Fruit fly (Drosophila melanogaster) whole organism, embryonic: ENCODE data around the gene Tomosyn.

ENCODE experiments used
- Antp ChIP-seq: fragments of 200-800 bp; sonication (Bioruptor generic); optimal IDR thresholded peaks from 3 replicates; lab custom pipeline; 2016; ENCODE audit warnings: missing biosample characterization, missing genetic modification characterization
- Atf6 ChIP-seq: fragments of 200-800 bp; sonication (Bioruptor generic); IDR thresholded peaks from 2 replicates; pipeline ENCODE4 v1.3.6; 2022; ENCODE audit warnings: missing biosample characterization, missing genetic modification characterization
- C15 ChIP-seq: fragments of 200-800 bp; sonication (Bioruptor generic); IDR thresholded peaks from 3 replicates; pipeline ENCODE4 v1.3.6; 2022; ENCODE audit warnings: missing biosample characterization, missing genetic modification characterization
- CG12071 ChIP-seq: fragments of 200-800 bp; sonication (Bioruptor generic); optimal IDR thresholded peaks from 3 replicates; lab custom pipeline; 2018; ENCODE audit warnings: missing biosample characterization, mild to moderate bottlenecking, missing genetic modification characterization
- CG14667 ChIP-seq: fragments of 200-800 bp; sonication (Bioruptor generic); IDR thresholded peaks from 2 replicates; pipeline ENCODE4 v1.3.6; 2022; ENCODE audit warnings: missing biosample characterization, missing genetic modification characterization
- CG15011 ChIP-seq: fragments of 200-800 bp; sonication (Bioruptor generic); optimal IDR thresholded peaks from 3 replicates; lab custom pipeline; 2018; ENCODE audit warnings: missing biosample characterization, mild to moderate bottlenecking, missing genetic modification characterization
- CG15514 ChIP-seq: fragments of 200-800 bp; sonication (Bioruptor generic); optimal IDR thresholded peaks from 3 replicates; lab custom pipeline; 2017; ENCODE audit warnings: missing biosample characterization, missing genetic modification characterization, mild to moderate bottlenecking, moderate library complexity, missing genetic modification reagents
- CG16863 ChIP-seq: fragments of 200-800 bp; sonication (Bioruptor generic); optimal IDR thresholded peaks from 3 replicates; lab custom pipeline; 2016; ENCODE audit warnings: missing biosample characterization, missing genetic modification characterization
- CG17186 ChIP-seq: fragments of 200-800 bp; sonication (Bioruptor generic); optimal IDR thresholded peaks from 3 replicates; lab custom pipeline; 2017; ENCODE audit warnings: missing biosample characterization, missing genetic modification reagents, missing genetic modification characterization
- CG17912 ChIP-seq: fragments of 200-800 bp; sonication (Bioruptor generic); optimal IDR thresholded peaks from 2 replicates; lab custom pipeline; 2018; ENCODE audit warnings: missing biosample characterization, mild to moderate bottlenecking, missing genetic modification characterization
- CG18599 ChIP-seq: fragments of 200-800 bp; sonication (Bioruptor generic); optimal IDR thresholded peaks from 3 replicates; lab custom pipeline; 2017; ENCODE audit warnings: missing biosample characterization, missing genetic modification characterization, mild to moderate bottlenecking, moderate library complexity, missing genetic modification reagents
- CG34376 ChIP-seq: fragments of 200-800 bp; sonication (Bioruptor generic); optimal IDR thresholded peaks from 2 replicates; lab custom pipeline; 2018; ENCODE audit warnings: missing biosample characterization, mild to moderate bottlenecking, missing genetic modification characterization
- CG7786 ChIP-seq: fragments of 200-800 bp; sonication (Bioruptor generic); optimal IDR thresholded peaks from 2 replicates; lab custom pipeline; 2016; ENCODE audit warnings: missing biosample characterization, missing genetic modification characterization
- CG9437 ChIP-seq: fragments of 200-800 bp; sonication (Bioruptor generic); optimal IDR thresholded peaks from 2 replicates; lab custom pipeline; 2018; ENCODE audit warnings: missing biosample characterization, mild to moderate bottlenecking, missing genetic modification characterization
- CoRest ChIP-seq: fragments of 200-800 bp; sonication (Bioruptor generic); optimal IDR thresholded peaks from 3 replicates; lab custom pipeline; 2018; ENCODE audit warnings: missing biosample characterization, mild to moderate bottlenecking, missing genetic modification characterization, moderate library complexity
- Dad ChIP-seq: fragments of 200-800 bp; sonication (Bioruptor generic); optimal IDR thresholded peaks from 3 replicates; lab custom pipeline; 2016; ENCODE audit warnings: missing biosample characterization, missing genetic modification characterization
- Drgx ChIP-seq: fragments of 200-800 bp; sonication (Bioruptor generic); IDR thresholded peaks from 2 replicates; pipeline ENCODE4 v1.3.6; 2022; ENCODE audit warnings: missing biosample characterization, missing genetic modification characterization
- E2f1 ChIP-seq: fragments of 200-800 bp; sonication (Bioruptor generic); IDR thresholded peaks from 2 replicates; pipeline ENCODE4 v1.3.6; 2022; ENCODE audit warnings: missing biosample characterization, missing genetic modification characterization
- E2f2 ChIP-seq: fragments of 200-800 bp; sonication (Bioruptor generic); IDR thresholded peaks from 2 replicates; pipeline ENCODE4 v1.3.6; 2022; ENCODE audit warnings: missing biosample characterization, missing genetic modification characterization
- Elba2 ChIP-seq: fragments of 200-800 bp; sonication (Bioruptor generic); optimal IDR thresholded peaks from 3 replicates; lab custom pipeline; 2016; ENCODE audit warnings: missing biosample characterization, missing genetic modification characterization
- HHEX ChIP-seq: fragments of 200-800 bp; sonication (Bioruptor generic); optimal IDR thresholded peaks from 3 replicates; lab custom pipeline; 2017; ENCODE audit warnings: missing biosample characterization, mild to moderate bottlenecking, missing genetic modification characterization, missing genetic modification reagents
- Lim3 ChIP-seq: fragments of 200-800 bp; sonication (Bioruptor generic); IDR thresholded peaks from 2 replicates; pipeline ENCODE4 v1.3.6; 2022; ENCODE audit warnings: missing biosample characterization, missing genetic modification characterization
- Oaz ChIP-seq: fragments of 200-800 bp; sonication (Bioruptor generic); IDR thresholded peaks from 2 replicates; pipeline ENCODE4 v1.3.6; 2022; ENCODE audit warnings: missing biosample characterization, missing genetic modification characterization
- Pdp1 ChIP-seq, 2 experiments: fragments of 200-800 bp; sonication (Bioruptor generic); optimal IDR thresholded peaks; 3 replicates each; lab custom pipeline; 2016; ENCODE audit warnings: missing biosample characterization in 2 of 2, missing genetic modification characterization in 2 of 2, mild to moderate bottlenecking in 1 of 2, moderate library complexity in 1 of 2
- Sox100B ChIP-seq: fragments of 200-800 bp; sonication (Bioruptor generic); optimal IDR thresholded peaks from 3 replicates; lab custom pipeline; 2018; ENCODE audit warnings: missing biosample characterization, mild to moderate bottlenecking, missing genetic modification characterization
- abd-A ChIP-seq: fragments of 200-800 bp; sonication (Bioruptor generic); optimal IDR thresholded peaks from 3 replicates; lab custom pipeline; 2019; ENCODE audit warnings: missing biosample characterization, mild to moderate bottlenecking, missing genetic modification characterization, moderate library complexity
- al ChIP-seq: fragments of 200-800 bp; sonication (Bioruptor generic); IDR thresholded peaks from 2 replicates; pipeline ENCODE4 v1.3.6; 2022; ENCODE audit warnings: missing biosample characterization, missing genetic modification characterization
- az2 ChIP-seq: fragments of 200-800 bp; sonication (Bioruptor generic); optimal IDR thresholded peaks from 3 replicates; lab custom pipeline; 2016; ENCODE audit warnings: missing biosample characterization, missing genetic modification characterization
- bab2 ChIP-seq: fragments of 200-800 bp; sonication (Bioruptor generic); optimal IDR thresholded peaks from 2 replicates; lab custom pipeline; 2016; ENCODE audit warnings: missing biosample characterization, missing genetic modification characterization
- caup ChIP-seq: fragments of 200-800 bp; sonication (Bioruptor generic); optimal IDR thresholded peaks from 3 replicates; lab custom pipeline; 2017; ENCODE audit warnings: missing biosample characterization, mild to moderate bottlenecking, missing genetic modification characterization, moderate library complexity; ENCODE audit not compliant: severe bottlenecking
- chn ChIP-seq: fragments of 200-800 bp; sonication (Bioruptor generic); optimal IDR thresholded peaks from 2 replicates; lab custom pipeline; 2016; ENCODE audit warnings: missing biosample characterization, missing genetic modification characterization
- dati ChIP-seq: fragments of 200-800 bp; sonication (Bioruptor generic); IDR thresholded peaks from 2 replicates; pipeline ENCODE4 v1.3.6; 2022; ENCODE audit warnings: missing biosample characterization, missing genetic modification characterization
- disco-r ChIP-seq: fragments of 200-800 bp; sonication (Bioruptor generic); optimal IDR thresholded peaks from 2 replicates; lab custom pipeline; 2016; ENCODE audit warnings: missing biosample characterization, missing genetic modification characterization
- fd3F ChIP-seq: fragments of 200-800 bp; sonication (Bioruptor generic); optimal IDR thresholded peaks from 2 replicates; lab custom pipeline; 2018; ENCODE audit warnings: missing biosample characterization, mild to moderate bottlenecking, missing genetic modification characterization, moderate library complexity
- fd64A ChIP-seq: fragments of 200-800 bp; sonication (Bioruptor generic); optimal IDR thresholded peaks from 3 replicates; lab custom pipeline; 2018; ENCODE audit warnings: missing biosample characterization, mild to moderate bottlenecking, missing genetic modification characterization
- ftz-f1 ChIP-seq: fragments of 200-800 bp; sonication (Bioruptor generic); optimal IDR thresholded peaks from 2 replicates; lab custom pipeline; 2016; ENCODE audit warnings: missing biosample characterization, missing genetic modification characterization
- gem ChIP-seq: fragments of 200-800 bp; sonication (Bioruptor generic); optimal IDR thresholded peaks from 2 replicates; lab custom pipeline; 2019; ENCODE audit warnings: missing biosample characterization, mild to moderate bottlenecking, missing genetic modification characterization, moderate library complexity
- jigr1 ChIP-seq: fragments of 200-800 bp; sonication (Bioruptor generic); IDR thresholded peaks from 3 replicates; pipeline ENCODE4 v1.3.6; 2022; ENCODE audit warnings: missing biosample characterization, missing genetic modification characterization
- knrl ChIP-seq: fragments of 200-800 bp; sonication (Bioruptor generic); IDR thresholded peaks from 3 replicates; pipeline ENCODE4 v1.3.6; 2022; ENCODE audit warnings: missing biosample characterization, missing genetic modification characterization; ENCODE audit not compliant: partially characterized antibody
- nom ChIP-seq: fragments of 200-800 bp; sonication (Bioruptor generic); optimal IDR thresholded peaks from 2 replicates; lab custom pipeline; 2017; ENCODE audit warnings: missing biosample characterization, missing genetic modification characterization, mild to moderate bottlenecking, moderate library complexity, missing genetic modification reagents
- pan ChIP-seq, 4 experiments: fragments of >200 bp in 3 of 4; fragments of 200-800 bp in 1 of 4; sonication (Bioruptor generic) in 1 of 4; optimal IDR thresholded peaks in 3 of 4; IDR thresholded peaks in 1 of 4; 2 replicates each; pipeline versions ENCODE4 v1.3.6 to Lab custom; 2017 to 2022; ENCODE audit warnings: missing biosample characterization in 2 of 4, missing genetic modification characterization in 2 of 4, mixed read lengths in 1 of 4
- sisA ChIP-seq: fragments of 200-800 bp; sonication (Bioruptor generic); IDR thresholded peaks from 2 replicates; pipeline ENCODE4 v1.3.6; 2022; ENCODE audit warnings: missing biosample characterization, missing genetic modification characterization
- slou ChIP-seq: fragments of 200-800 bp; sonication (Bioruptor generic); optimal IDR thresholded peaks from 3 replicates; lab custom pipeline; 2016; ENCODE audit warnings: missing biosample characterization, missing genetic modification characterization
- sqz ChIP-seq: fragments of 200-800 bp; sonication (Bioruptor generic); optimal IDR thresholded peaks from 3 replicates; lab custom pipeline; 2018; ENCODE audit warnings: missing biosample characterization, mild to moderate bottlenecking, missing genetic modification characterization
- tna ChIP-seq: fragments of 200-800 bp; sonication (Bioruptor generic); IDR thresholded peaks from 2 replicates; pipeline ENCODE4 v1.3.6; 2022; ENCODE audit warnings: missing biosample characterization, missing genetic modification characterization; ENCODE audit not compliant: partially characterized antibody
- trem ChIP-seq: fragments of 200-800 bp; optimal IDR thresholded peaks from 3 replicates; lab custom pipeline; 2019; ENCODE audit warnings: missing biosample characterization, mild to moderate bottlenecking, missing genetic modification characterization, moderate library complexity
- twi ChIP-seq: fragments of 200-800 bp; optimal IDR thresholded peaks from 2 replicates; lab custom pipeline; 2019; ENCODE audit warnings: missing biosample characterization, mild to moderate bottlenecking, missing genetic modification characterization, moderate library complexity
- wek ChIP-seq: fragments of 200-800 bp; sonication (Bioruptor generic); optimal IDR thresholded peaks from 3 replicates; lab custom pipeline; 2018; ENCODE audit warnings: missing biosample characterization, mild to moderate bottlenecking, missing genetic modification characterization, moderate library complexity
- yki ChIP-seq: fragments of >200 bp; optimal IDR thresholded peaks from 3 replicates; lab custom pipeline; 2018

The Tomosyn gene

DNA sequence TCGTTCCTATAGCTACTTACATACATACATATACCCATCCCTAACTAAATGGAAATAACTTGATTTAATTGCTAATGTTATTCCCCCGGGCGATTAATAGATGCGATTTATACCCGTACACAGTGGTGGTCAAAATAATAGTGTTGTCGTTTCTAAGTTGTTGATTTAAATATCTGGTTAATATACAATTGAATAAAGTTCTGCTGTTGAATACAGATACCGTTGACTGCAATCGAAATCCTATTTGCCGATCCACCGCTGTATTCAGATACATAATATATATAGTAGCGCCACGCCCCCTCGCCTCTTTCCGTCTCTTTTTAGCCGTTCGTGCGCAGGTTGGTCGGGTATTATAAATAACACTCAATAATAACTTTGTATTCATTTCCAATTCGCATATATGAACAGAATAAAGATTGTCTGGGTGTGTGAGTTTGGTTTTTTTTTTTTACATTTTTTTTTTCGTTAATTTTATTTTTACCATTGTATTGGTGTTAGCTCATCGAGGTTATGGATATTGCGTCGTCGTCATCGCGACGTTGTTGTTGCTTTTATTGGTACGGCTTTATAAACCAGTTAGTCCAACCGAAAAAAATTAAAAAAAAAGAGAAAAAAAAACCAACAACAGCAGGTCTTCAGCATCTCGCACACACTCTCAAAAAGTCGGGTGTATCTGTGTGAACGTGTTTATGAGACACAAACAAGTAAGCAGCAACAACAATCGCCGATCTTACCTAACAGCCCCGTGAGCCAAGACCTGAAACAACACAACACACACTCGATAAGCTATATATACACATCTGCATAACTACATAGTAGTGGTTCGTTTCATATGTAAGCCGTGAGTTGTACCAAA is 41.1 kb downstream of the Tomosyn start (continued):
- TF ChIP-seq caup, result peak; percentile 19
- TF ChIP-seq yki, result no peak
- TF ChIP-seq sqz (GFP tag; lab: Kevin White, UChicago), result peak; percentile 97
- TF ChIP-seq Dad, result no peak
- no peak for TF ChIP-seq C15 (GFP tag; lab: Robert Waterston, UW)
- no peak for TF ChIP-seq E2f1 (GFP tag; lab: Robert Waterston, UW)
- peak; percentile 3 for TF ChIP-seq bab2 (GFP tag; lab: Kevin White, UChicago)
- peak; percentile 11; the same call in 1 of the 2 replicates for TF ChIP-seq al (GFP tag; lab: Robert Waterston, UW)
- 0 out of 2 replicates have a peak, but pooled peaks have one; percentile 9 for TF ChIP-seq sisA (GFP tag; lab: Robert Waterston, UW)
- TF ChIP-seq fd64A (GFP tag; lab: Kevin White, UChicago), result no peak
- TF ChIP-seq CG34376, result no peak
- TF ChIP-seq Elba2, result no peak
- TF ChIP-seq Oaz (GFP tag; lab: Robert Waterston, UW), result no peak
- TF ChIP-seq trem (tag; lab: Kevin White, UChicago), result no peak
- TF ChIP-seq Sox100B (GFP tag; lab: Kevin White, UChicago), result no peak
- TF ChIP-seq CG17186 (GFP tag; lab: Kevin White, UChicago), result no peak
- TF ChIP-seq pan (optimal IDR thresholded peaks at IDR 0.05; lab: Kevin White, UChicago), result no peak
- TF ChIP-seq pan (GFP tag; optimal IDR thresholded peaks at IDR 0.05 in 1 of 2, IDR thresholded peaks at IDR 0.05 in 1 of 2), result no peak
- no peak for TF ChIP-seq knrl (GFP tag; lab: Robert Waterston, UW)
- TF ChIP-seq CG18599 (GFP tag; lab: Kevin White, UChicago), result peak; percentile 37
- no peak for TF ChIP-seq CG7786 (GFP tag; lab: Kevin White, UChicago)
- TF ChIP-seq E2f2 (GFP tag; lab: Robert Waterston, UW), result no peak
- TF ChIP-seq chn, result no peak
- no peak for TF ChIP-seq CoRest
- TF ChIP-seq dati (GFP tag; lab: Robert Waterston, UW), result no peak
- TF ChIP-seq CG12071 (GFP tag; lab: Kevin White, UChicago), result no peak
- no peak for TF ChIP-seq fd3F (GFP tag; lab: Kevin White, UChicago)
- TF ChIP-seq CG14667, result no peak
- TF ChIP-seq nom (GFP tag; lab: Kevin White, UChicago), result peak; percentile 91
- no peak for TF ChIP-seq slou (GFP tag; lab: Kevin White, UChicago)
- TF ChIP-seq twi (tag; lab: Kevin White, UChicago), result no peak
- TF ChIP-seq Lim3 (GFP tag; lab: Robert Waterston, UW), result no peak
- no peak for TF ChIP-seq tna (GFP tag; lab: Robert Waterston, UW)
- TF ChIP-seq abd-A, result peak; percentile 49
- no peak for TF ChIP-seq CG9437
- TF ChIP-seq ftz-f1 (GFP tag; lab: Kevin White, UChicago), result no peak
- no peak for TF ChIP-seq CG17912 (GFP tag; lab: Kevin White, UChicago)
- TF ChIP-seq CG16863 (GFP tag; lab: Kevin White, UChicago), result no peak
- peak in 1 of 2 experiments; percentile 76 for TF ChIP-seq Pdp1 (GFP tag; optimal IDR thresholded peaks at IDR 0.05; lab: Kevin White, UChicago)
- TF ChIP-seq gem (tag; lab: Kevin White, UChicago), result peak; percentile 4
- TF ChIP-seq Drgx, result no peak
- no peak for TF ChIP-seq HHEX (GFP tag; lab: Kevin White, UChicago)
- no peak for TF ChIP-seq az2
- TF ChIP-seq Atf6 (GFP tag; lab: Robert Waterston, UW), result 0 out of 2 replicates have a peak, but pooled peaks have one; percentile 26
- TF ChIP-seq jigr1 (GFP tag; lab: Robert Waterston, UW), result no peak
- TF ChIP-seq wek (GFP tag; lab: Kevin White, UChicago), result no peak
- peak; percentile 5 for TF ChIP-seq CG15011 (GFP tag; lab: Kevin White, UChicago)
- TF ChIP-seq disco-r (GFP tag; lab: Kevin White, UChicago), result no peak
- TF ChIP-seq Antp (GFP tag; lab: Kevin White, UChicago), result no peak
- no peak for TF ChIP-seq CG15514
